Worm (Caenorhabditis elegans): Measurements from ENCODE around the gene srj-13.

The srj-13 gene

DNA sequence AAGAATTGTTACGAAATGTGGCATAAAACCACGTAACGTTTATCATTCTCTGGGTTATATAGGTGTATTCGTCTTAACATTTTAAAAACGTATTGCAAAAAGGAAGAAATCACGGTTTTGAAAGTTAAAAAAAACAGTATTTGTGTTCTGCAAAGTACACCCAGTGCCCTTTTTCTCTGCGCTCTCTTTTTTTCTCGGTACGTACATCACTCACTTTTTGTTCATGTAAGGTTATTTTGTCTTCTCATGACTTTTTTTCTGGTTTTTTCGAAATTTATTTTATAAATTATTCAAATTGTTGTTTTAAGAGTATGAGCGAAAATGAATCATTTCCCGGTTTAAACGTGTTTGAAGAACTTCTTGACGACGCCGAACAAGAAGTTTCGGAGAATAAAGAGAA, 44.5 kb downstream of the srj-13 start, which contains the start of gene F25E5.5:
Gene F25E5.5 (plus strand): TSS at position 301 of the 400 bp plus-strand sequence.
- TF ChIP-seq blmp-1 (tag; optimal IDR thresholded peaks at IDR 0.05) (peak; percentile 17), ceh-82 (tag; optimal IDR thresholded peaks at IDR 0.05) (no peak)

ce11 chrV:7449303-7449827, 46.9 kb downstream of the srj-13 start, which contains the start of gene try-12:
try-12 (plus strand) TSS chrV:7449353.
- no peak for TF ChIP-seq efl-1 (optimal IDR thresholded peaks at IDR 0.05)
- peak in 1 of 2 experiments; percentile 58 for TF ChIP-seq efl-1 (GFP tag; optimal IDR thresholded peaks at IDR 0.05 in 1 of 2)
- TF ChIP-seq unc-62 (GFP tag; optimal IDR thresholded peaks at IDR 0.05): no peak
- TF ChIP-seq Y116A8C.19 (tag; optimal IDR thresholded peaks at IDR 0.05; ENCODE audit: borderline replicate concordance): no peak
- no peak for TF ChIP-seq C16A3.4 (tag; optimal IDR thresholded peaks at IDR 0.05)

ce11 chrV:7451421-7451820, 49.0 kb downstream of the srj-13 start, which contains the start of gene try-11:
try-11 (plus strand) TSS chrV:7451721.
- TF ChIP-seq ceh-82 (tag; optimal IDR thresholded peaks at IDR 0.05) (no peak), efl-1 (optimal IDR thresholded peaks at IDR 0.05) (no peak), efl-1 (GFP tag; optimal IDR thresholded peaks at IDR 0.05 in 1 of 2) (peak in 1 of 2 experiments; percentile 24)

Measured in whole organism, L1 larva.